Worm (Caenorhabditis elegans): ENCODE results near the gene C44C10.11.

Gene C44C10.11

DNA sequence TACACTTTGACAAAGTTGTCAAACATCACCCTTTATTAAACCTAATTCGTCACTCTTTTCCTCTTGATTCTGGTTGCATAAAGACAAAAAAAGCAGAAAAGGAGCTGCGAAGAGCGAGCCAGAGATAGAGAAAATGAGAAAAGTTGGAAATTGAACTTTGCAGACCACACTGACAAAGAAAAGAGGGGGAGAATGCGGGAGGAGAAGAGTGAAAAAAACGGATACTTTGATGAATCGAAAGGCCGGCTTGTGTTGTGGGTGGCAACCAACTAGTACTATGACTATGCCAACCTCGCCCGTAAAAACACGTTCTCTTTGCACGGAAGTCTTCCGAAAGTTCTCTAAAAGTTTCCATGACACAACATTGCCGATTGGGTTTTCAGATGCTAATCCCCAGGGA is 15.5 kb upstream of the C44C10.11 start:
- no peak for TF ChIP-seq cebp-2 (GFP tag; IDR thresholded peaks at IDR 0.05)
- TF ChIP-seq D2030.7 (GFP tag; IDR thresholded peaks at IDR 0.05): no peak
- no peak for TF ChIP-seq lsl-1 (GFP tag; optimal IDR thresholded peaks at IDR 0.05)
- TF ChIP-seq lsy-27 (tag; optimal IDR thresholded peaks at IDR 0.05; ENCODE audit: borderline replicate concordance, insufficient read depth): no peak
- TF ChIP-seq madf-3 (GFP tag; IDR thresholded peaks at IDR 0.05): no peak
- no peak for TF ChIP-seq ets-4 (GFP tag; optimal IDR thresholded peaks at IDR 0.05)
- no peak for TF ChIP-seq ztf-18 (tag; optimal IDR thresholded peaks at IDR 0.05)
- no peak for TF ChIP-seq lir-1 (GFP tag; conservative IDR thresholded peaks at IDR 0.05)
- TF ChIP-seq aptf-2 (GFP tag; conservative IDR thresholded peaks at IDR 0.05): no peak
- TF ChIP-seq snpc-1.1 (tag; optimal IDR thresholded peaks at IDR 0.05; ENCODE audit: insufficient read depth): no peak

- peak; percentile 81 for TF ChIP-seq nhr-80 (tag; optimal IDR thresholded peaks at IDR 0.05)
- no peak for TF ChIP-seq F10E7.11 (tag; optimal IDR thresholded peaks at IDR 0.05)
These were observed 13.6 kb upstream of the C44C10.11 start, which contains the start of gene D1053.4 for ce11 chrX:11723781-11724201. Gene D1053.4, minus strand, starts transcription at chrX:11723800.

DNA sequence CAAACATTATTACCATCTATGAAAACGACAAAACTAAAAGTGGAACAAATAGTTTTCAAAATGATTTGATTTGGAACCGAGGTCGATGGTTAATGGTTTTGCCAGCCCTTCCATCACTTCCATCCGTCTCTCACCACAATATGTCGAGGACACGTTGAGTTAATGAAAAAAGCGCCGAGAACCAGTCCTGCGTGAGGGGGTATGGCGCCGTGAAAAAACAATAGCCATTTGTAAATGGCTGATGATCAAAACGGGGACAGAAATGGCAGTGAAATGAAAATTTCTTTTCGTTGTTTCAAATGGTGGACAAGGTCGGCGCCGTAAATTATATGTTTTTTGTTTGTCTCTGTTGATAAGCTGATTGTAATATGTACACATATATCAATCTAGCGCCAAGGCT is 9.9 kb upstream of the C44C10.11 start:
- TF ChIP-seq lin-54 (GFP tag; optimal IDR thresholded peaks at IDR 0.05) (no peak), T26A5.8 (tag; optimal IDR thresholded peaks at IDR 0.05) (no peak), tbx-9 (tag; optimal IDR thresholded peaks at IDR 0.05; ENCODE audit: borderline replicate concordance) (no peak), hmg-1.2 (GFP tag; IDR thresholded peaks at IDR 0.05) (no peak), unc-130 (GFP tag; optimal IDR thresholded peaks at IDR 0.05) (no peak), nhr-80 (tag; optimal IDR thresholded peaks at IDR 0.05) (peak; percentile 5), snpc-1.3 (tag; optimal IDR thresholded peaks at IDR 0.05; ENCODE audit: insufficient read depth) (no peak), Y95B8A.8 (GFP tag; IDR thresholded peaks at IDR 0.05) (no peak)

DNA sequence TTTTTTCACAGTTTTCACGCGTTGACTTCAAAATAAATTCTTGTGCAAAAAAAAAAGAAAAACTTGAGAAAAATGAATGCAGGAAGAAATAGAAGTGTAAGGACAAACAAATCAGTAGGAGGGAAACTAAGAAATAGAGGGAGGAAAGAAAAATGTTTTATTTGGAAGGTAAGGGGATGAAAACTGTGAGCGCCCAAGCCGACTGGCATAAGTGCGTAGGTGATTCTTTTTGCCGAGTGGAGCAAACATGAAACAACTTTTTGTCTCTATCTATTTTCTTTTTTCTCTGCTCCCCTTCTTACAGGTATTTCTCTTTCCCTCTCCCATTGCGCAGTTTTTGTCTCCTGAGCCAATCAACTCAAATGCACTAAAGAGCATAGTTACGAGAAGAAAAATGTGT is 8.6 kb upstream of the C44C10.11 start:
- TF ChIP-seq F37B4.10 (GFP tag; IDR thresholded peaks at IDR 0.05): no peak

DNA sequence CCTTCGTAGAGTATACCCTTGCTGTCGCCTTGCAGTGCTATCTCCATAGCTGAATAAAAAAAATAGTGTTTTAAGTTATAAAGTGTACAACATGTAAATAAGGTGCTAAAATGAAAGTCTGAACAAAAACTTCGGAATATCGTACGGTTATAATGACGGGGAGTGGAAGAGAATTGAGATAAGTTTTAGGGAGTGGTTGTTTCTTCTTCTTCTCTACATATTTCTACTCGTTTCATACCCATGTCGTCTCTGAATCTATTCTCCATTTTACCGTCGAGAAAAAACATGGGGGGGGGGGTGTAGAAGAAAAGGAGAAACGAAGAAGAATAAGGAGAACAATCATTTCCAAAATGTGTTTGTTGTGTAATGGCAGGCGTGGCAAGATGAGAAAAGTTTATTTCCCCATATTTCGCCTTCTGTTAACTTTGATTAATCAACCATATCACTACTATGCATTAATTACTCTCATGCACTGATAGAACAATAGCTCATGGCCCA is 6.4 kb upstream of the C44C10.11 start, which contains the start of gene C44C10.9:
Gene C44C10.9 (minus strand): TSS at position 51 of the 498 bp plus-strand sequence.
- TF ChIP-seq sptf-2 (GFP tag; optimal IDR thresholded peaks at IDR 0.05) (no peak), F52B5.7 (tag; optimal IDR thresholded peaks at IDR 0.05) (no peak), Y95B8A.8 (GFP tag; IDR thresholded peaks at IDR 0.05) (no peak), sea-2 (GFP tag; IDR thresholded peaks at IDR 0.05) (no peak), nfya-2 (GFP tag; IDR thresholded peaks at IDR 0.05) (no peak), mel-28 (tag; optimal IDR thresholded peaks at IDR 0.05; ENCODE audit: borderline replicate concordance) (no peak), ztf-28 (GFP tag; IDR thresholded peaks at IDR 0.05) (no peak), rec-8 (tag; optimal IDR thresholded peaks at IDR 0.05) (no peak), hlh-12 (tag; optimal IDR thresholded peaks at IDR 0.05) (no peak), ceh-40 (GFP tag; IDR thresholded peaks at IDR 0.05) (no peak), nhr-120 (GFP tag; IDR thresholded peaks at IDR 0.05) (no peak), dpff-1 (tag; optimal IDR thresholded peaks at IDR 0.05) (no peak), ZK185.1 (tag; optimal IDR thresholded peaks at IDR 0.05; ENCODE audit: poor library complexity, severe bottlenecking) (no peak), B0261.1 (tag; optimal IDR thresholded peaks at IDR 0.05) (no peak)

Data from whole organism, young adult.